Worm (Caenorhabditis elegans) whole organism, L2 larva: ENCODE data around the gene abu-11.

Experiments
- F13H6.1 ChIP-seq: sonication (generic microtip); optimal IDR thresholded peaks from 2 replicates; lab custom pipeline; 2016; ENCODE audit warnings: missing genetic modification characterization, missing compliant biosample characterization
- ZK546.5 ChIP-seq: sonication (generic microtip); optimal IDR thresholded peaks from 2 replicates; lab custom pipeline; 2017; ENCODE audit warnings: missing biosample characterization, missing genetic modification characterization
- aly-2 ChIP-seq: fragments of 150-350 bp; optimal IDR thresholded peaks from 2 replicates; lab custom pipeline; 2014; ENCODE audit warnings: missing biosample characterization, missing genetic modification characterization
- egl-27 ChIP-seq: sonication (generic microtip); optimal IDR thresholded peaks from 3 replicates; lab custom pipeline; 2017; ENCODE audit warnings: missing biosample characterization, missing genetic modification reagents, missing genetic modification characterization
- fos-1 ChIP-seq: fragments of 150-350 bp; optimal IDR thresholded peaks from 2 replicates; lab custom pipeline; 2014; ENCODE audit warnings: missing biosample characterization, missing genetic modification characterization
- lin-39 ChIP-seq: fragments of 150-350 bp; optimal IDR thresholded peaks from 2 replicates; lab custom pipeline; 2014; ENCODE audit warnings: missing biosample characterization, missing genetic modification reagents, missing genetic modification characterization
- nhr-11 ChIP-seq: fragments of 150-350 bp; optimal IDR thresholded peaks from 2 replicates; lab custom pipeline; 2014; ENCODE audit warnings: missing biosample characterization, missing genetic modification characterization
- nhr-12 ChIP-seq: fragments of 150-350 bp; optimal IDR thresholded peaks from 2 replicates; lab custom pipeline; 2014; ENCODE audit warnings: missing biosample characterization, missing genetic modification characterization
- nhr-77 ChIP-seq: fragments of 150-350 bp; optimal IDR thresholded peaks from 2 replicates; lab custom pipeline; 2014; ENCODE audit warnings: missing biosample characterization, missing genetic modification characterization
- skn-1 ChIP-seq: sonication (generic microtip); optimal IDR thresholded peaks from 2 replicates; lab custom pipeline; 2017; ENCODE audit warnings: missing biosample characterization, missing genetic modification characterization
- snpc-4 ChIP-seq: fragments of 150-350 bp; optimal IDR thresholded peaks from 2 replicates; lab custom pipeline; 2014; ENCODE audit warnings: missing biosample characterization, missing genetic modification characterization
- unc-39 ChIP-seq: fragments of 150-350 bp; optimal IDR thresholded peaks from 2 replicates; lab custom pipeline; 2014; ENCODE audit warnings: missing biosample characterization, missing genetic modification characterization
- unc-62 ChIP-seq: fragments of 150-350 bp; optimal IDR thresholded peaks from 2 replicates; lab custom pipeline; 2014; ENCODE audit warnings: missing biosample characterization, missing genetic modification reagents, missing genetic modification characterization
- ztf-4 ChIP-seq: fragments of 150-350 bp; optimal IDR thresholded peaks from 2 replicates; lab custom pipeline; 2014; ENCODE audit warnings: missing biosample characterization, missing genetic modification characterization

DNA sequence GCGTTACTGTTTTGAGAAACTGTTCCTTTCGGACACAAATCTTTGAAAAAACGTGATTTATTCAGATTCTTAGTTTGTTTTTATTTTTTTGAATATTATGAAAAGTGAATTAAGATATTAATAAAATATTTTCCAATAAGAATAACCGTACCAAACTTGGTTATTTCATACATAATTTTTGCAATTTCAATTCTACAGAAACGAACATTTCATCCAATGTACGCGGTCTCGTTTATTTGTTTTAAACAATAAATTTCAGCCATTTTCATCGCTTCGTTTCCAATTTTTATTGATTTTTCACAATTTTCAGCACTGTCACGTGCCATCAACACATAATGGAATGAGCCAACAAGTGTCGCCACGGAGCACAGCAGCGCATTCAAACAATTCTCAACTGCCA lies 47.4 kb downstream of the abu-11 start, which contains the start of gene T25D3.4:
- TF ChIP-seq nhr-77 (tag; lab: Kevin White, UChicago): no peak
- no peak for TF ChIP-seq egl-27
- no peak for TF ChIP-seq unc-39 (tag; lab: Kevin White, UChicago)
- TF ChIP-seq snpc-4 (tag; lab: Kevin White, UChicago): no peak
- no peak for TF ChIP-seq ztf-4
- TF ChIP-seq aly-2: no peak
- no peak for TF ChIP-seq F13H6.1 (tag; lab: Kevin White, UChicago)
- no peak for TF ChIP-seq ZK546.5 (tag; lab: Kevin White, UChicago)
- TF ChIP-seq lin-39 (tag; lab: Kevin White, UChicago): no peak
- TF ChIP-seq skn-1 (tag; lab: Kevin White, UChicago): no peak
- no peak for TF ChIP-seq unc-62 (GFP tag; lab: Kevin White, UChicago)
- TF ChIP-seq fos-1 (tag; lab: Kevin White, UChicago): no peak
- TF ChIP-seq nhr-11 (tag; lab: Kevin White, UChicago): no peak
- TF ChIP-seq nhr-12: no peak
